Worm (Caenorhabditis elegans): ENCODE data around the gene F57B9.8.

ce11 chrIII:6955766-6956165, 20.6 kb upstream of the F57B9.8 start:
- TF ChIP-seq pha-2 (tag; optimal IDR thresholded peaks at IDR 0.05) (no peak), hlh-30 (tag; optimal IDR thresholded peaks at IDR 0.05; ENCODE audit: insufficient read depth) (no peak), ama-1 (optimal IDR thresholded peaks at IDR 0.05) (no peak), elt-2 (tag; optimal IDR thresholded peaks at IDR 0.05) (no peak), Y22D7AL.16 (tag; optimal IDR thresholded peaks at IDR 0.05) (no peak)
